Worm (Caenorhabditis elegans) whole organism, young adult: ENCODE results near the gene nhl-2.

Source experiments
- F22D6.2 ChIP-seq: sonication (generic microtip); optimal IDR thresholded peaks from 2 replicates; lab custom pipeline; 2016; ENCODE audit warnings: mild to moderate bottlenecking, missing genetic modification characterization, missing compliant biosample characterization
- F23B12.7 ChIP-seq: sonication (generic microtip); optimal IDR thresholded peaks from 2 replicates; lab custom pipeline; 2017; ENCODE audit warnings: missing genetic modification characterization, mild to moderate bottlenecking, missing compliant biosample characterization, antibody characterized with exemption, moderate library complexity; ENCODE audit not compliant: insufficient read depth
- F49E8.2 ChIP-seq: sonication (generic microtip); optimal IDR thresholded peaks from 3 replicates; lab custom pipeline; 2017; ENCODE audit warnings: missing genetic modification characterization, mild to moderate bottlenecking, missing compliant biosample characterization, antibody characterized with exemption, moderate library complexity; ENCODE audit not compliant: insufficient read depth
- F57C9.4 ChIP-seq: sonication (generic microtip); optimal IDR thresholded peaks from 2 replicates; lab custom pipeline; 2017; ENCODE audit warnings: mild to moderate bottlenecking, missing genetic modification characterization, missing compliant biosample characterization
- K12H6.12 ChIP-seq: fragments of 200-800 bp; sonication (Bioruptor generic); optimal IDR thresholded peaks from 2 replicates; lab custom pipeline; 2018; ENCODE audit warnings: mild to moderate bottlenecking, missing genetic modification characterization, missing compliant biosample characterization
- Y67H2A.10 ChIP-seq: fragments of 200-800 bp; sonication (Bioruptor generic); conservative IDR thresholded peaks from 2 replicates; pipeline ENCODE4 v1.3.6; 2022; ENCODE audit warnings: missing genetic modification reagents, missing genetic modification characterization, missing compliant biosample characterization
- Y95B8A.8 ChIP-seq: fragments of 200-800 bp; sonication (Bioruptor generic); IDR thresholded peaks from 2 replicates; pipeline ENCODE4 v1.3.6; 2022; ENCODE audit warnings: missing genetic modification reagents, missing genetic modification characterization, missing compliant biosample characterization
- athp-1 ChIP-seq: sonication (generic microtip); optimal IDR thresholded peaks from 2 replicates; lab custom pipeline; 2017; ENCODE audit warnings: mild to moderate bottlenecking, missing genetic modification characterization, missing compliant biosample characterization
- bed-2 ChIP-seq: fragments of 200-800 bp; sonication (Bioruptor generic); IDR thresholded peaks from 2 replicates; pipeline ENCODE4 v1.3.6; 2022; ENCODE audit warnings: missing genetic modification reagents, missing genetic modification characterization, missing compliant biosample characterization
- ccch-3 ChIP-seq: fragments of 200-800 bp; sonication (Bioruptor generic); optimal IDR thresholded peaks from 2 replicates; lab custom pipeline; 2018; ENCODE audit warnings: mild to moderate bottlenecking, missing genetic modification characterization, missing compliant biosample characterization
- ceh-58 ChIP-seq: fragments of 200-800 bp; sonication (Bioruptor generic); IDR thresholded peaks from 2 replicates; pipeline ENCODE4 v1.3.6; 2022; ENCODE audit warnings: missing genetic modification characterization, missing compliant biosample characterization
- ceh-91 ChIP-seq: fragments of 200-800 bp; sonication (Bioruptor generic); IDR thresholded peaks from 2 replicates; pipeline ENCODE4 v1.3.6; 2022; ENCODE audit warnings: missing genetic modification reagents, missing genetic modification characterization, missing compliant biosample characterization
- dox-1 ChIP-seq: fragments of 200-800 bp; sonication (Bioruptor generic); IDR thresholded peaks from 2 replicates; pipeline ENCODE4 v1.3.6; 2022; ENCODE audit warnings: missing genetic modification reagents, missing genetic modification characterization, missing compliant biosample characterization
- efl-1 ChIP-seq: fragments of 150-350 bp; optimal IDR thresholded peaks from 2 replicates; lab custom pipeline; 2014; ENCODE audit warnings: missing biosample characterization, missing genetic modification reagents, missing genetic modification characterization
- hlh-12 ChIP-seq: sonication (generic microtip); optimal IDR thresholded peaks from 2 replicates; lab custom pipeline; 2016; ENCODE audit warnings: missing genetic modification characterization, missing compliant biosample characterization
- hmg-1.2 ChIP-seq: fragments of 200-800 bp; sonication (Bioruptor generic); IDR thresholded peaks from 2 replicates; pipeline ENCODE4 v1.3.6; 2022; ENCODE audit warnings: missing genetic modification reagents, missing genetic modification characterization, missing compliant biosample characterization
- hsf-1 ChIP-seq: fragments of 200-800 bp; sonication (Bioruptor generic); IDR thresholded peaks from 2 replicates; pipeline ENCODE4 v1.3.6; 2022; ENCODE audit warnings: missing genetic modification reagents, missing genetic modification characterization, missing compliant biosample characterization
- lag-1 ChIP-seq: fragments of 200-800 bp; sonication (Bioruptor generic); IDR thresholded peaks from 2 replicates; pipeline ENCODE4 v1.3.6; 2022; ENCODE audit warnings: missing genetic modification reagents, missing genetic modification characterization, missing compliant biosample characterization
- lin-26 ChIP-seq: fragments of 200-800 bp; sonication (Bioruptor generic); IDR thresholded peaks from 2 replicates; pipeline ENCODE4 v1.3.6; 2022; ENCODE audit warnings: missing genetic modification reagents, missing genetic modification characterization, missing compliant biosample characterization
- lin-35 ChIP-seq, 3 experiments: fragments of 150-350 bp in 2 of 3; sonication (generic microtip) in 1 of 3; optimal IDR thresholded peaks; 2 replicates each; lab custom pipeline; 2014 to 2018; ENCODE audit warnings: missing biosample characterization in 3 of 3, missing genetic modification characterization in 3 of 3, missing genetic modification reagents in 3 of 3
- lin-54 ChIP-seq: fragments of 200-800 bp; sonication (Bioruptor generic); optimal IDR thresholded peaks from 2 replicates; lab custom pipeline; 2018; ENCODE audit warnings: mild to moderate bottlenecking, missing genetic modification characterization, missing compliant biosample characterization
- lsy-27 ChIP-seq: sonication (generic microtip); optimal IDR thresholded peaks from 2 replicates; lab custom pipeline; 2017; ENCODE audit warnings: missing genetic modification characterization, mild to moderate bottlenecking, missing compliant biosample characterization, antibody characterized with exemption, missing genotype, borderline replicate concordance; ENCODE audit not compliant: insufficient read depth
- madf-10 ChIP-seq: sonication (generic microtip); optimal IDR thresholded peaks from 2 replicates; lab custom pipeline; 2016; ENCODE audit warnings: mild to moderate bottlenecking, missing genetic modification characterization, missing compliant biosample characterization
- madf-8 ChIP-seq: fragments of 200-800 bp; sonication (Bioruptor generic); conservative IDR thresholded peaks from 2 replicates; pipeline ENCODE4 v1.3.6; 2022; ENCODE audit warnings: missing genetic modification reagents, missing genetic modification characterization, missing compliant biosample characterization
- mcd-1 ChIP-seq: fragments of 200-800 bp; sonication (Bioruptor generic); IDR thresholded peaks from 2 replicates; pipeline ENCODE4 v1.3.6; 2022; ENCODE audit warnings: missing genetic modification reagents, missing genetic modification characterization, missing compliant biosample characterization
- mes-4 ChIP-seq: sonication (generic microtip); optimal IDR thresholded peaks from 2 replicates; lab custom pipeline; 2016; ENCODE audit warnings: missing genotype, missing genetic modification characterization, missing compliant biosample characterization
- nhr-120 ChIP-seq: fragments of 200-800 bp; sonication (Bioruptor generic); IDR thresholded peaks from 2 replicates; pipeline ENCODE4 v1.3.6; 2022; ENCODE audit warnings: missing genetic modification characterization, missing compliant biosample characterization
- nhr-179 ChIP-seq: sonication (generic microtip); optimal IDR thresholded peaks from 2 replicates; lab custom pipeline; 2016; ENCODE audit warnings: mild to moderate bottlenecking, missing genetic modification characterization, missing compliant biosample characterization
- nhr-27 ChIP-seq: fragments of 200-800 bp; sonication (Bioruptor generic); optimal IDR thresholded peaks from 2 replicates; lab custom pipeline; 2018; ENCODE audit warnings: mild to moderate bottlenecking, missing genetic modification characterization, moderate library complexity, missing compliant biosample characterization
- nhr-80 ChIP-seq: sonication (generic microtip); optimal IDR thresholded peaks from 2 replicates; lab custom pipeline; 2016; ENCODE audit warnings: missing genetic modification characterization, missing compliant biosample characterization
- pbrm-1 ChIP-seq: fragments of 200-800 bp; sonication (Bioruptor generic); IDR thresholded peaks from 2 replicates; pipeline ENCODE4 v1.3.6; 2022; ENCODE audit warnings: missing genetic modification reagents, missing genetic modification characterization, missing compliant biosample characterization
- rcor-1 ChIP-seq: fragments of 200-800 bp; sonication (Bioruptor generic); IDR thresholded peaks from 2 replicates; pipeline ENCODE4 v1.3.6; 2022; ENCODE audit warnings: missing genetic modification reagents, missing genetic modification characterization, missing compliant biosample characterization
- somi-1 ChIP-seq: fragments of 200-800 bp; sonication (Bioruptor generic); optimal IDR thresholded peaks from 2 replicates; lab custom pipeline; 2018; ENCODE audit warnings: mild to moderate bottlenecking, missing genetic modification characterization, missing compliant biosample characterization
- tbp1 ChIP-seq: fragments of 200-800 bp; sonication (Bioruptor generic); optimal IDR thresholded peaks from 2 replicates; lab custom pipeline; 2018; ENCODE audit warnings: mild to moderate bottlenecking, missing genetic modification characterization, missing compliant biosample characterization
- tlf-1 ChIP-seq: fragments of 200-800 bp; sonication (Bioruptor generic); optimal IDR thresholded peaks from 2 replicates; lab custom pipeline; 2018; ENCODE audit warnings: mild to moderate bottlenecking, missing genetic modification characterization, missing compliant biosample characterization
- unc-130 ChIP-seq: sonication (generic microtip); optimal IDR thresholded peaks from 2 replicates; lab custom pipeline; 2016; ENCODE audit warnings: missing genetic modification reagents, missing genetic modification characterization, missing compliant biosample characterization
- zfh-2 ChIP-seq: fragments of 200-800 bp; sonication (Bioruptor generic); conservative IDR thresholded peaks from 2 replicates; pipeline ENCODE4 v1.3.6; 2022; ENCODE audit warnings: missing genetic modification reagents, missing genetic modification characterization, missing compliant biosample characterization
- ztf-28 ChIP-seq: fragments of 200-800 bp; sonication (Bioruptor generic); IDR thresholded peaks from 2 replicates; pipeline ENCODE4 v1.3.6; 2022; ENCODE audit warnings: missing genetic modification reagents, missing genetic modification characterization, missing compliant biosample characterization

Gene nhl-2

DNA sequence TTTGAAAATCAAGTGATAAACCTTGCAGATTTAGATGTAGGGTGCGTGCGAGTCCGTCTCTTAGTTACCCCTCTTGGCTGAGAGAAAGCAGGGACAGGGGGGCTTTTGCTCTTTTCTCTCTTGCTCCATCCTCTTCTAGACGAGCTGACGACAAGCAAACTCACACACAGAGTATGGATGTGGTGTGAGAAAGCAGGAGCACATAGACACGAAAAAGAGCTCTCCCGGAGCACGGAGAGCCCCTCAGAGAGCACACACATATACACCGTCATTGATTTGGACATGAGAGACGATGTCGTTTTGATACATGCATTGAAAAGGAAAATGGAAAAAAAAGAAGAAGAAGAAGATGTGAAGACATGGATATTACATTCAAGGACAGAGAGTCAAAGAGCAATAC lies 23.2 kb downstream of the nhl-2 start:
- TF ChIP-seq lin-35 (GFP tag; optimal IDR thresholded peaks at IDR 0.05; lab: Kevin White, UChicago) (peak in 1 of 3 experiments; percentile 61), somi-1 (no peak), nhr-80 (tag; lab: Kevin White, UChicago) (no peak)

DNA sequence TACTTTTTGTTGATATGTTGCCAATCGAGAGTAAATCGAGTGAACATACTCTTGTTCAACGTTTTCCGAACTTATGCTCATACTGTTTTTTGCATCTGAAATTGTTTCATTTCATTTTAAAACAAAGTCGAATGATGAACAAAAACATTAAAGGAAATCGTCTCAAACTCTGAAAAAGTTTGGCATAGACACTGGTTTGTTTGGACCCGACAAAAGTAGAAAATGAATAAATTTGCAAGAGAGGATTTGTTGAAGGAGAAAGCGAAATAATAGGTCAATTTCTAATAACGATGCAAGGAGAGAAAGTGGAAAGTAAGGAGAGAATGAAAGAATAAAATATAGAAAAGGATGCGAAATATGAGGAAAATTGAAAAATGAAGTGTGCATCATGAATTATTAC lies 24.2 kb downstream of the nhl-2 start, which contains the start of gene C35D10.12:
TSS of gene C35D10.12 (minus strand) at position 101 of the 400 bp plus-strand sequence.
- no peak for TF ChIP-seq pbrm-1 (GFP tag; lab: Robert Waterston, UW)
- no peak for TF ChIP-seq efl-1 (GFP tag; lab: Kevin White, UChicago)
- no peak for TF ChIP-seq F23B12.7 (tag; lab: Kevin White, UChicago)
- no peak for TF ChIP-seq hmg-1.2 (GFP tag; lab: Robert Waterston, UW)
- no peak for TF ChIP-seq lsy-27 (tag; lab: Kevin White, UChicago)
- TF ChIP-seq ccch-3 (GFP tag; lab: Kevin White, UChicago), result no peak
- TF ChIP-seq F49E8.2, result no peak
- TF ChIP-seq ceh-91 (GFP tag; lab: Robert Waterston, UW), result no peak
- TF ChIP-seq lin-54 (GFP tag; lab: Kevin White, UChicago), result no peak
- TF ChIP-seq madf-8 (GFP tag; lab: Robert Waterston, UW), result no peak
- no peak for TF ChIP-seq F22D6.2 (tag; lab: Kevin White, UChicago)
- no peak for TF ChIP-seq zfh-2 (GFP tag; lab: Robert Waterston, UW)
- TF ChIP-seq nhr-179 (tag; lab: Kevin White, UChicago), result no peak
- TF ChIP-seq unc-130 (GFP tag; lab: Kevin White, UChicago), result no peak
- no peak for TF ChIP-seq F57C9.4 (tag; lab: Kevin White, UChicago)
- TF ChIP-seq ceh-58 (GFP tag; lab: Robert Waterston, UW), result no peak
- TF ChIP-seq K12H6.12 (tag; lab: Kevin White, UChicago), result no peak
- TF ChIP-seq lin-26 (GFP tag; lab: Robert Waterston, UW), result no peak

DNA sequence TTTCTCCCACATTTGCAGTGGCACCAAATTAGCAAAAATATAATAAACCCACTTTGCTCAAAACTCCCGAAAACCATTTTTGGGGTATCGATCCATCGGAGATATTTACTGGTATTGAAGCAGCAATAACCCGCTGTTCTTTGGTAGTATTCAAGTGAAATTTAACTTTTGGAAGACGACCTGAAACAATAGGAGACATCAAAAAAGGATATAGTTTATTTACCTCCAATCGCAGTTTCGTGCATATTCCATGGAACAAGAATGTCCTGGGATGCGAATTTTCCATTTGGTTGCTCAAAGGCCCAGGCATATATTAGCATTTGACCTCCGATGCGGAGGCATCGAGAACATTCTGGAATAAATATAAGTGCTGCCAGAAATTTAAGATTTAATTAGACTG lies 25.5 kb downstream of the nhl-2 start:
- TF ChIP-seq tbp1 (GFP tag; lab: Kevin White, UChicago) (no peak), hsf-1 (GFP tag; lab: Robert Waterston, UW) (no peak), lag-1 (no peak), Y67H2A.10 (GFP tag; lab: Robert Waterston, UW) (no peak)

DNA sequence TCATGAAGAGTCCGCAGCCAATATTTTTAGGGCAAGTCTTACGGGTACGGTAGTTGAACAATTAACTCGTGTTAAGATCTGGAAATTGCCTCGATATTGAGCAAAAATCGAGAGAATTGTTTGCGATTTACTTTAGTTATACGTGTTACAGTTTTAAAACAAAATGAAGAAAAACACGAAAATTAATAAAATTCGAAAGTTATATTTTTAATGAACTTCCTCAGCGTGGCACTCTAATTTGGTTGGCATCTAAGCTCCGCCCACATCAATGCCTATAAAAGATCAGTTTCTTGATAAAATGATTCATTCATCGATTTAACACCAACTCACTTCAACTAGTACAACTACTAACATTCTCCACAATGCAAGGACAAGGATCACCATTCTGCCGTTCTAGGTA lies 28.4 kb downstream of the nhl-2 start, which contains the start of gene gipc-1:
TSS of gene gipc-1 (plus strand) at position 301 of the 400 bp plus-strand sequence.
- TF ChIP-seq mes-4 (tag; lab: Kevin White, UChicago), result no peak
- no peak for TF ChIP-seq ztf-28
- TF ChIP-seq mcd-1 (GFP tag; lab: Robert Waterston, UW), result no peak

DNA sequence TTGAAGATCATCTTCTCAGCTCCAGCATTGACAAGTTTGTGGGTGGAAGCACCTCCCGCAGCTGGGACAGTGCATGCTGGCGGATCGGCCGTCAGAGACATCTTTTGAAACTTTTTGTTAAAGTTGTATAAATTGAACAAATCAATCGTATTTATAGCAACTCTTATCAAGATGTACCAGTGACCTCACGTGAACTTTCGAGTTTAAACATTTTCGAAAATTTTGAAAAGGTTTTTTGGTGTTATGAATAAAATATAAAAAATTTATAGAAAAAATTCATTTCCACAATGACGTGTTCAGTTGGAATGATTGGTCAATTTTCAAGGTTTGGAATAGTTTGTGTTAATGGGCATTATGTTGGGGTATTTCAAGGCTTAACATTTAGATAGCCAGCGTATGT lies 30.2 kb downstream of the nhl-2 start, which contains the start of the genes msd-4 and C35D10.3:
TSS of gene msd-4 (minus strand) at position 101 of the 400 bp plus-strand sequence.
TSS of gene C35D10.3 (plus strand) at position 279 of the 400 bp plus-strand sequence.
- no peak for TF ChIP-seq nhr-120 (GFP tag; lab: Robert Waterston, UW)
- no peak for TF ChIP-seq lin-35 (GFP tag; optimal IDR thresholded peaks at IDR 0.05; lab: Kevin White, UChicago)
- no peak for TF ChIP-seq ceh-58 (GFP tag; lab: Robert Waterston, UW)
- TF ChIP-seq Y95B8A.8 (GFP tag; lab: Robert Waterston, UW), result no peak
- no peak for TF ChIP-seq tlf-1 (GFP tag; lab: Kevin White, UChicago)
- no peak for TF ChIP-seq K12H6.12 (tag; lab: Kevin White, UChicago)
- no peak for TF ChIP-seq F49E8.2
- TF ChIP-seq mcd-1 (GFP tag; lab: Robert Waterston, UW), result no peak
- no peak for TF ChIP-seq athp-1
- no peak for TF ChIP-seq lin-54 (GFP tag; lab: Kevin White, UChicago)
- no peak for TF ChIP-seq hlh-12 (tag; lab: Kevin White, UChicago)
- TF ChIP-seq ceh-91 (GFP tag; lab: Robert Waterston, UW), result no peak
- TF ChIP-seq nhr-27 (tag; lab: Kevin White, UChicago), result no peak
- TF ChIP-seq bed-2 (GFP tag; lab: Robert Waterston, UW), result no peak
- no peak for TF ChIP-seq madf-10 (tag; lab: Kevin White, UChicago)
- TF ChIP-seq rcor-1 (GFP tag; lab: Robert Waterston, UW), result no peak
- TF ChIP-seq dox-1 (GFP tag; lab: Robert Waterston, UW), result no peak
